Worm (Caenorhabditis elegans): ENCODE data around the gene F57F4.2.

Gene F57F4.2

ce11 chrV:6361688-6362087, 27.8 kb downstream of the F57F4.2 start:
- TF ChIP-seq pax-3 (tag; optimal IDR thresholded peaks at IDR 0.05) (no peak), ama-1 (optimal IDR thresholded peaks at IDR 0.05) (no peak), swsn-7 (tag; optimal IDR thresholded peaks at IDR 0.05) (no peak), xbp-1 (tag; optimal IDR thresholded peaks at IDR 0.05) (no peak), egl-27 (tag; optimal IDR thresholded peaks at IDR 0.05) (no peak)

- TF ChIP-seq grh-1 (GFP tag; IDR thresholded peaks at IDR 0.05) (peak; percentile 55; the same call in 1 of the 2 replicates), sox-4 (tag; optimal IDR thresholded peaks at IDR 0.05) (no peak), lsy-2 (tag; optimal IDR thresholded peaks at IDR 0.05) (no peak), blmp-1 (tag; optimal IDR thresholded peaks at IDR 0.05) (no peak), nhr-20 (tag; optimal IDR thresholded peaks at IDR 0.05) (peak; percentile 3), lin-39 (tag; optimal IDR thresholded peaks at IDR 0.05) (no peak), ceh-90 (tag; optimal IDR thresholded peaks at IDR 0.05) (no peak), ceh-63 (GFP tag; optimal IDR thresholded peaks at IDR 0.05) (no peak), unc-62 (GFP tag; optimal IDR thresholded peaks at IDR 0.05) (no peak), lin-13 (GFP tag; optimal IDR thresholded peaks at IDR 0.05) (no peak), skn-1 (tag; optimal IDR thresholded peaks at IDR 0.05) (no peak), lin-14 (GFP tag; optimal IDR thresholded peaks at IDR 0.05) (peak; percentile 45), nhr-19 (GFP tag; conservative IDR thresholded peaks at IDR 0.05) (no peak; the same call in 1 of the 2 replicates), nhr-71 (tag; optimal IDR thresholded peaks at IDR 0.05) (peak; percentile 2), egl-13 (tag; optimal IDR thresholded peaks at IDR 0.05) (no peak), hpl-2 (GFP tag; optimal IDR thresholded peaks at IDR 0.05) (no peak)
Measured at ce11 chrV:6359522-6359921, 30.0 kb downstream of the F57F4.2 start.

- TF ChIP-seq lin-14 (GFP tag; optimal IDR thresholded peaks at IDR 0.05) = peak; percentile 23
- no peak for TF ChIP-seq rnt-1 (tag; optimal IDR thresholded peaks at IDR 0.05)
- peak; percentile 9 for TF ChIP-seq tbx-2 (tag; optimal IDR thresholded peaks at IDR 0.05)
- TF ChIP-seq nhr-19 (GFP tag; conservative IDR thresholded peaks at IDR 0.05) = 0 out of 2 replicates have a peak, but pooled peaks have one; percentile 3
- TF ChIP-seq grh-1 (GFP tag; IDR thresholded peaks at IDR 0.05) = no peak
- TF ChIP-seq nhr-76 (tag; optimal IDR thresholded peaks at IDR 0.05) = no peak
- TF ChIP-seq unc-62 (GFP tag; optimal IDR thresholded peaks at IDR 0.05) = no peak
- TF ChIP-seq alr-1 (tag; optimal IDR thresholded peaks at IDR 0.05; ENCODE audit: borderline replicate concordance) = no peak
Measured at ce11 chrV:6358709-6359108, 30.8 kb downstream of the F57F4.2 start.

ce11 chrV:6357236-6357635, 32.3 kb downstream of the F57F4.2 start:
- TF ChIP-seq lin-14 (GFP tag; optimal IDR thresholded peaks at IDR 0.05) (peak; percentile 23), efl-3 (GFP tag; optimal IDR thresholded peaks at IDR 0.05) (no peak), dsc-1 (tag; optimal IDR thresholded peaks at IDR 0.05) (no peak), lsy-2 (tag; optimal IDR thresholded peaks at IDR 0.05) (peak in 1 of 2 experiments; percentile 15), nhr-77 (tag; optimal IDR thresholded peaks at IDR 0.05) (peak; percentile 12), pax-3 (tag; optimal IDR thresholded peaks at IDR 0.05) (no peak), nhr-20 (tag; optimal IDR thresholded peaks at IDR 0.05) (peak; percentile 19), fkh-10 (GFP tag; optimal IDR thresholded peaks at IDR 0.05) (no peak), tbx-2 (tag; optimal IDR thresholded peaks at IDR 0.05) (peak; percentile 19)

ce11 chrV:6355975-6356441, 33.5 kb downstream of the F57F4.2 start, which contains the start of gene bcl-11:
bcl-11 (plus strand) TSS chrV:6356025.
- TF ChIP-seq zag-1 (tag; optimal IDR thresholded peaks at IDR 0.05) (no peak), nhr-77 (tag; optimal IDR thresholded peaks at IDR 0.05) (no peak), lin-14 (GFP tag; optimal IDR thresholded peaks at IDR 0.05) (peak; percentile 16), hlh-17 (GFP tag; optimal IDR thresholded peaks at IDR 0.05; ENCODE audit: borderline replicate concordance) (no peak), nhr-28 (tag; optimal IDR thresholded peaks at IDR 0.05) (no peak), elt-2 (tag; optimal IDR thresholded peaks at IDR 0.05) (peak; percentile 81)

All from whole organism, L1 larva.